Worm (Caenorhabditis elegans): Measurements from ENCODE around the gene acr-9.

ce11 chrX:13600136-13600535, 46.6 kb downstream of the acr-9 start, which contains the start of gene F54B11.7:
- TF ChIP-seq ama-1 (optimal IDR thresholded peaks at IDR 0.05) (no peak), unc-62 (GFP tag; optimal IDR thresholded peaks at IDR 0.05 in 1 of 2) (no peak), unc-62 (tag; optimal IDR thresholded peaks at IDR 0.05) (no peak), nhr-11 (tag; optimal IDR thresholded peaks at IDR 0.05) (no peak), pha-4 (GFP tag; IDR thresholded peaks at IDR 0.05) (no peak), pha-4 (tag; optimal IDR thresholded peaks at IDR 0.05) (no peak), dmd-8 (GFP tag; IDR thresholded peaks at IDR 0.05) (no peak), lsy-2 (tag; optimal IDR thresholded peaks at IDR 0.05) (no peak), ZK546.5 (tag; optimal IDR thresholded peaks at IDR 0.05) (no peak), zfp-2 (tag; optimal IDR thresholded peaks at IDR 0.05) (no peak), lin-38 (GFP tag; IDR thresholded peaks at IDR 0.05) (no peak)

All from whole organism, L4 larva.